Worm (Caenorhabditis elegans): ENCODE data around the gene cpg-20.

DNA sequence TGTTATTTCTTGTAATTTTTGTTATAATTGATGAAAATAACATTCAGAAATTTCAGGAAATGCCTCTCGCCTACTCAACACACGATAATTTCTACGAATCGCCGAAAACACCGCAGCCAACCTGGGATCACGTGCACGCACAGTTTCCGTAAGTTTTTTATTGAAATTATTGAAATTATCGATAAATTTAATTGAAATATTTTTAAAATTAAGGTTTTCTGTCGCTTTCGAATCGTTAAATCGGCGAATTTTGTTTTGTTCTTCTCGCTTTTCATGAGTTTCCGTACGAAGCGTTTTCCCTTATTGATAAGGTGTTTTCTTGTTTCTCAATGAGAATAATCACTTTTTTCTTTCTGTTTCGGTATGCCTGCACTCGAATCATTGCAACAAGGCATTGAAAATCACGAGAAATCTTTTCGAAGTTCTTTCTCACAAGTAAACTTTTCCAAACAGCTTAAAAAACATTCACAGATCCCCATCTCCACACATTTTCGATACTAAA, 19.4 kb upstream of the cpg-20 start, which contains the start of gene lag-1:
- TF ChIP-seq egl-27 (tag; optimal IDR thresholded peaks at IDR 0.05): no peak
- TF ChIP-seq R02D3.7 (tag; optimal IDR thresholded peaks at IDR 0.05): no peak
- TF ChIP-seq lin-11 (tag; optimal IDR thresholded peaks at IDR 0.05): no peak
- TF ChIP-seq ztf-11 (tag; optimal IDR thresholded peaks at IDR 0.05): no peak
- TF ChIP-seq nhr-129 (tag; optimal IDR thresholded peaks at IDR 0.05): no peak
- no peak for TF ChIP-seq ama-1 (optimal IDR thresholded peaks at IDR 0.05)
- TF ChIP-seq nhr-237 (tag; optimal IDR thresholded peaks at IDR 0.05): no peak
- no peak for TF ChIP-seq sma-9 (GFP tag; optimal IDR thresholded peaks at IDR 0.05)
- TF ChIP-seq sma-9 (tag; optimal IDR thresholded peaks at IDR 0.05): no peak
- TF ChIP-seq elt-1 (tag; optimal IDR thresholded peaks at IDR 0.05): no peak
- TF ChIP-seq lin-13 (GFP tag; optimal IDR thresholded peaks at IDR 0.05): no peak
- TF ChIP-seq nhr-12 (tag; optimal IDR thresholded peaks at IDR 0.05): no peak

Measured in whole organism, L2 larva.